Fruit fly (Drosophila melanogaster) whole organism: Measurements from ENCODE around the gene smash.

ENCODE experiments used
- CG8478 ChIP-seq: fragments of >200 bp; optimal IDR thresholded peaks from 2 replicates; lab custom pipeline; 2018; ENCODE audit warnings: inconsistent platforms
- Dll ChIP-seq: fragments of >200 bp; optimal IDR thresholded peaks from 2 replicates; lab custom pipeline; 2017
- EcR ChIP-seq, 2 experiments: fragments of >200 bp; optimal IDR thresholded peaks; 2 replicates each; lab custom pipeline; 2017; ENCODE audit warnings: missing biosample characterization in 2 of 2, missing genetic modification characterization in 2 of 2, missing genetic modification reagents in 2 of 2
- pan ChIP-seq: fragments of >200 bp; optimal IDR thresholded peaks from 2 replicates; lab custom pipeline; 2017
- psq ChIP-seq: fragments of >200 bp; optimal IDR thresholded peaks from 2 replicates; lab custom pipeline; 2017

dm6 chr3R:4739492-4740431 lies 80.4 kb downstream of the smash start:
- TF ChIP-seq psq (lab: Kevin White, UChicago) = no peak
- no peak for TF ChIP-seq pan
- TF ChIP-seq Dll (lab: Kevin White, UChicago) = no peak
- no peak for TF ChIP-seq CG8478 (lab: Kevin White, UChicago)
- no peak for TF ChIP-seq EcR (GFP tag; optimal IDR thresholded peaks at IDR 0.05; lab: Kevin White, UChicago)
